Worm (Caenorhabditis elegans): ENCODE data around the gene ceh-81.

ceh-81 gene

ce11 chrII:1744183-1744582 is 14.0 kb downstream of the ceh-81 start, which contains the start of gene clec-19:
Gene clec-19 (plus strand): TSS chrII:1744483.
- TF ChIP-seq T23F11.4 (GFP tag; optimal IDR thresholded peaks at IDR 0.05), result no peak
- TF ChIP-seq elt-2 (tag; optimal IDR thresholded peaks at IDR 0.05), result no peak
- TF ChIP-seq ceh-22 (tag; optimal IDR thresholded peaks at IDR 0.05), result no peak
- TF ChIP-seq ahr-1 (tag; optimal IDR thresholded peaks at IDR 0.05), result no peak
- no peak for TF ChIP-seq pqm-1 (tag; optimal IDR thresholded peaks at IDR 0.05)
- no peak for TF ChIP-seq unc-3 (GFP tag; conservative IDR thresholded peaks at IDR 0.05)
- TF ChIP-seq unc-3 (tag; optimal IDR thresholded peaks at IDR 0.05), result no peak
- TF ChIP-seq ceh-31 (tag; optimal IDR thresholded peaks at IDR 0.05), result no peak
- no peak for TF ChIP-seq C38D4.7 (GFP tag; optimal IDR thresholded peaks at IDR 0.05)
- no peak for TF ChIP-seq nhr-11 (tag; optimal IDR thresholded peaks at IDR 0.05)
- no peak for TF ChIP-seq rnt-1 (tag; optimal IDR thresholded peaks at IDR 0.05)
- no peak for TF ChIP-seq ceh-2 (tag; optimal IDR thresholded peaks at IDR 0.05)
- no peak for TF ChIP-seq elt-4 (tag; optimal IDR thresholded peaks at IDR 0.05)
- no peak for TF ChIP-seq ceh-18 (tag; optimal IDR thresholded peaks at IDR 0.05)
- TF ChIP-seq odd-2 (tag; optimal IDR thresholded peaks at IDR 0.05), result no peak
- no peak for TF ChIP-seq ceh-30 (tag; optimal IDR thresholded peaks at IDR 0.05)

DNA sequence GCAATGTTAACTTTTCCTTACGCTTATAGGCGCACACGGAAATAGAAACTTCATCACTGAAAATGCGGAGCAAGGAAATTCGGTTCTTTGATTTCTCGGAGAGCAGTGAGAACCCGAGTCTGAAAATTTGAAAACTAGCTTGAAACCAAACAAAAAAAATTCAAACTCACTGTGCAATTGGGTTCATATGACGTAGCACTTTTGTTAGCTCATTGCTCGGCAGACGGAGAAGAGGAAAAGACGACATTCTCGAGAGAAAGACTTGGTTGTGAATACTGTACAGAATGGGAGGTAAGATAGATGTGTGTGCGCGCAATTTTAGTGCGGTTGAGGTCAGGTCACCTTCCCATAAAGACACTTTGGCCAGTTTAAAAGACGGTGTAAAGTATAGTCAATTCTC is 20.2 kb downstream of the ceh-81 start, which contains the start of the genes F36H5.13 and F36H5.8:
Gene F36H5.13, minus strand, starts transcription at position 101 of the 400 bp plus-strand sequence.
Gene F36H5.8, minus strand, starts transcription at position 274 of the 400 bp plus-strand sequence.
- TF ChIP-seq C08G9.2 (tag; optimal IDR thresholded peaks at IDR 0.05) (no peak), unc-86 (tag; optimal IDR thresholded peaks at IDR 0.05) (no peak), ceh-31 (tag; optimal IDR thresholded peaks at IDR 0.05) (no peak), fax-1 (tag; optimal IDR thresholded peaks at IDR 0.05) (no peak), ceh-19 (GFP tag; optimal IDR thresholded peaks at IDR 0.05) (no peak), che-1 (tag; optimal IDR thresholded peaks at IDR 0.05) (no peak), ama-1 (optimal IDR thresholded peaks at IDR 0.05) (no peak), unc-55 (GFP tag; optimal IDR thresholded peaks at IDR 0.05) (no peak), ceh-34 (tag; optimal IDR thresholded peaks at IDR 0.05) (no peak), ahr-1 (tag; optimal IDR thresholded peaks at IDR 0.05) (no peak), hlh-15 (tag; optimal IDR thresholded peaks at IDR 0.05) (no peak), Y22D7AL.16 (tag; optimal IDR thresholded peaks at IDR 0.05) (no peak), unc-3 (GFP tag; conservative IDR thresholded peaks at IDR 0.05) (no peak), unc-3 (tag; optimal IDR thresholded peaks at IDR 0.05) (no peak), ceh-2 (tag; optimal IDR thresholded peaks at IDR 0.05) (no peak), ceh-14 (tag; optimal IDR thresholded peaks at IDR 0.05) (no peak), hlh-8 (tag; optimal IDR thresholded peaks at IDR 0.05) (no peak), zip-5 (tag; optimal IDR thresholded peaks at IDR 0.05) (no peak), sox-2 (GFP tag; IDR thresholded peaks at IDR 0.05) (no peak), fkh-6 (tag; optimal IDR thresholded peaks at IDR 0.05) (no peak)

DNA sequence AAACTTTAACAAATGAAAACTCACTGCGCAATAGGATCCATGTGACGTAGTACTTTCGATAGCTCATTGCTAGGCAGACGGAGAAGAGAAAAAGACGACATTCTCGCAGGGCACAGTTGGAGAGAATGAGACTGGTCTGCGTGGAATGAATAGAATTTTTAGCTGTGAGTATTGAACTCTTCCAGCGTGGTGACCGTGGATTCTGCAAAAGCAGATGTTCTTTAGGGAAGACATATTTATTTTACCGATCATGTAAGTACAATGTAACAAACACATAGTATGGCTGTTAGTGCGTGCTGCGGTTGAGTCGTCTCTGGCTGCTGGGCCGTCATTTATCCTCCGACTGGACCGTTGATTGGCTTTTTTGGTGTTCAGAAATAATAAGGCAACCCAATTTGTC is 22.8 kb downstream of the ceh-81 start, which contains the start of gene F36H5.9:
Gene F36H5.9, minus strand, starts transcription at position 101 of the 400 bp plus-strand sequence.
- TF ChIP-seq pros-1 (tag; optimal IDR thresholded peaks at IDR 0.05), result no peak
- TF ChIP-seq madf-2 (tag; optimal IDR thresholded peaks at IDR 0.05), result no peak
- no peak for TF ChIP-seq ceh-2 (tag; optimal IDR thresholded peaks at IDR 0.05)
- TF ChIP-seq pat-9 (tag; optimal IDR thresholded peaks at IDR 0.05), result no peak
- TF ChIP-seq ceh-9 (tag; optimal IDR thresholded peaks at IDR 0.05), result no peak
- no peak for TF ChIP-seq nfya-1 (tag; optimal IDR thresholded peaks at IDR 0.05)
- no peak for TF ChIP-seq tbx-7 (tag; optimal IDR thresholded peaks at IDR 0.05)

- no peak for TF ChIP-seq pax-1 (tag; optimal IDR thresholded peaks at IDR 0.05)
- TF ChIP-seq ref-2 (tag; optimal IDR thresholded peaks at IDR 0.05), result no peak
- no peak for TF ChIP-seq F13H6.1 (tag; optimal IDR thresholded peaks at IDR 0.05)
- no peak for TF ChIP-seq ceh-31 (tag; optimal IDR thresholded peaks at IDR 0.05)
- no peak for TF ChIP-seq eyg-1 (tag; optimal IDR thresholded peaks at IDR 0.05)
- TF ChIP-seq C38D4.7 (GFP tag; optimal IDR thresholded peaks at IDR 0.05), result no peak
- no peak for TF ChIP-seq pros-1 (tag; optimal IDR thresholded peaks at IDR 0.05)
- TF ChIP-seq mec-3 (tag; optimal IDR thresholded peaks at IDR 0.05; ENCODE audit: borderline replicate concordance), result no peak
- TF ChIP-seq ceh-22 (tag; optimal IDR thresholded peaks at IDR 0.05), result no peak
- TF ChIP-seq ama-1 (optimal IDR thresholded peaks at IDR 0.05), result no peak
- TF ChIP-seq madf-2 (tag; optimal IDR thresholded peaks at IDR 0.05), result no peak
Measured at ce11 chrII:1756072-1756471, 25.9 kb downstream of the ceh-81 start, which contains the start of gene F36H5.17. Gene F36H5.17 (minus strand): TSS chrII:1756172.

Data from whole organism, late embryonic.